Fruit fly (Drosophila melanogaster): ENCODE measurements around the gene CG10479.

Gene CG10479

dm6 chr3L:5968695-5969094 is 7.1 kb downstream of the CG10479 start:
- no peak for TF ChIP-seq pan (optimal IDR thresholded peaks at IDR 0.05)
- no peak for TF ChIP-seq usp (GFP tag; optimal IDR thresholded peaks at IDR 0.05)
- no peak for TF ChIP-seq Dll (optimal IDR thresholded peaks at IDR 0.05)
- TF ChIP-seq psq (optimal IDR thresholded peaks at IDR 0.05) = no peak
- TF ChIP-seq EcR (GFP tag; optimal IDR thresholded peaks at IDR 0.05) = no peak
- TF ChIP-seq CG8478 (optimal IDR thresholded peaks at IDR 0.05) = no peak

- TF ChIP-seq Dll (optimal IDR thresholded peaks at IDR 0.05) = no peak
- no peak for TF ChIP-seq CG8478 (optimal IDR thresholded peaks at IDR 0.05)
- TF ChIP-seq pan (optimal IDR thresholded peaks at IDR 0.05) = no peak
- no peak for TF ChIP-seq usp (GFP tag; optimal IDR thresholded peaks at IDR 0.05)
- TF ChIP-seq psq (optimal IDR thresholded peaks at IDR 0.05) = no peak
- TF ChIP-seq EcR (GFP tag; optimal IDR thresholded peaks at IDR 0.05) = no peak
These were observed 8.9 kb downstream of the CG10479 start for dm6 chr3L:5966850-5967418.

- TF ChIP-seq pan (optimal IDR thresholded peaks at IDR 0.05) = no peak
- no peak for TF ChIP-seq usp (GFP tag; optimal IDR thresholded peaks at IDR 0.05)
- no peak for TF ChIP-seq CG8478 (optimal IDR thresholded peaks at IDR 0.05)
- no peak for TF ChIP-seq psq (optimal IDR thresholded peaks at IDR 0.05)
- TF ChIP-seq EcR (GFP tag; optimal IDR thresholded peaks at IDR 0.05) = no peak
- no peak for TF ChIP-seq Dll (optimal IDR thresholded peaks at IDR 0.05)
These were observed 11.4 kb downstream of the CG10479 start for dm6 chr3L:5964399-5964798.

dm6 chr3L:5958117-5958516 is 17.7 kb downstream of the CG10479 start:
- TF ChIP-seq CG8478 (optimal IDR thresholded peaks at IDR 0.05) = no peak
- no peak for TF ChIP-seq EcR (GFP tag; optimal IDR thresholded peaks at IDR 0.05)
- TF ChIP-seq pan (optimal IDR thresholded peaks at IDR 0.05) = no peak
- TF ChIP-seq Dll (optimal IDR thresholded peaks at IDR 0.05) = no peak
- no peak for TF ChIP-seq usp (GFP tag; optimal IDR thresholded peaks at IDR 0.05)
- TF ChIP-seq psq (optimal IDR thresholded peaks at IDR 0.05) = no peak

- TF ChIP-seq usp (GFP tag; optimal IDR thresholded peaks at IDR 0.05) (no peak), Dll (optimal IDR thresholded peaks at IDR 0.05) (no peak), CG8478 (optimal IDR thresholded peaks at IDR 0.05) (no peak), psq (optimal IDR thresholded peaks at IDR 0.05) (no peak), EcR (GFP tag; optimal IDR thresholded peaks at IDR 0.05) (no peak), pan (optimal IDR thresholded peaks at IDR 0.05) (no peak)
These were observed 18.6 kb downstream of the CG10479 start for dm6 chr3L:5957163-5957562.

- TF ChIP-seq psq (optimal IDR thresholded peaks at IDR 0.05) (no peak), usp (GFP tag; optimal IDR thresholded peaks at IDR 0.05) (no peak)
These were observed 20.9 kb downstream of the CG10479 start for dm6 chr3L:5954942-5955341.

- TF ChIP-seq psq (optimal IDR thresholded peaks at IDR 0.05) = no peak
- TF ChIP-seq CG8478 (optimal IDR thresholded peaks at IDR 0.05) = no peak
- no peak for TF ChIP-seq pan (optimal IDR thresholded peaks at IDR 0.05)
- no peak for TF ChIP-seq Dll (optimal IDR thresholded peaks at IDR 0.05)
- no peak for TF ChIP-seq usp (GFP tag; optimal IDR thresholded peaks at IDR 0.05)
- no peak for TF ChIP-seq EcR (GFP tag; optimal IDR thresholded peaks at IDR 0.05)
These were observed 23.3 kb downstream of the CG10479 start for dm6 chr3L:5952537-5952936.

- TF ChIP-seq psq (optimal IDR thresholded peaks at IDR 0.05) = no peak
- no peak for TF ChIP-seq EcR (GFP tag; optimal IDR thresholded peaks at IDR 0.05)
- no peak for TF ChIP-seq pan (optimal IDR thresholded peaks at IDR 0.05)
- no peak for TF ChIP-seq CG8478 (optimal IDR thresholded peaks at IDR 0.05)
- no peak for TF ChIP-seq Dll (optimal IDR thresholded peaks at IDR 0.05)
- TF ChIP-seq usp (GFP tag; optimal IDR thresholded peaks at IDR 0.05) = no peak
These were observed 23.7 kb downstream of the CG10479 start for dm6 chr3L:5952132-5952531.

dm6 chr3L:5950467-5950866 is 25.3 kb downstream of the CG10479 start, which contains the start of gene Egfrap:
Gene Egfrap, minus strand, starts transcription at chr3L:5950658.
- TF ChIP-seq usp (GFP tag; optimal IDR thresholded peaks at IDR 0.05) (no peak), Dll (optimal IDR thresholded peaks at IDR 0.05) (no peak), EcR (GFP tag; optimal IDR thresholded peaks at IDR 0.05) (no peak), psq (optimal IDR thresholded peaks at IDR 0.05) (no peak), CG8478 (optimal IDR thresholded peaks at IDR 0.05) (no peak), pan (optimal IDR thresholded peaks at IDR 0.05) (no peak)

dm6 chr3L:5947110-5947731 is 28.6 kb downstream of the CG10479 start:
- TF ChIP-seq Dll (optimal IDR thresholded peaks at IDR 0.05) (no peak), CG8478 (optimal IDR thresholded peaks at IDR 0.05) (no peak), psq (optimal IDR thresholded peaks at IDR 0.05) (no peak), pan (optimal IDR thresholded peaks at IDR 0.05) (no peak), usp (GFP tag; optimal IDR thresholded peaks at IDR 0.05) (no peak), EcR (GFP tag; optimal IDR thresholded peaks at IDR 0.05) (no peak)

dm6 chr3L:5945571-5945970 is 30.2 kb downstream of the CG10479 start:
- TF ChIP-seq Dll (optimal IDR thresholded peaks at IDR 0.05) (no peak), EcR (GFP tag; optimal IDR thresholded peaks at IDR 0.05) (no peak), psq (optimal IDR thresholded peaks at IDR 0.05) (no peak), CG8478 (optimal IDR thresholded peaks at IDR 0.05) (no peak), usp (GFP tag; optimal IDR thresholded peaks at IDR 0.05) (no peak), pan (optimal IDR thresholded peaks at IDR 0.05) (no peak)

dm6 chr3L:5943348-5943904 is 32.4 kb downstream of the CG10479 start:
- no peak for TF ChIP-seq psq (optimal IDR thresholded peaks at IDR 0.05)
- TF ChIP-seq Dll (optimal IDR thresholded peaks at IDR 0.05) = no peak
- TF ChIP-seq usp (GFP tag; optimal IDR thresholded peaks at IDR 0.05) = no peak
- no peak for TF ChIP-seq EcR (GFP tag; optimal IDR thresholded peaks at IDR 0.05)
- no peak for TF ChIP-seq pan (optimal IDR thresholded peaks at IDR 0.05)
- no peak for TF ChIP-seq CG8478 (optimal IDR thresholded peaks at IDR 0.05)

All from whole organism.